Fruit fly (Drosophila melanogaster): ENCODE measurements around the gene twin.

Gene twin

dm6 chr3R:24233366-24234161 is 11.8 kb upstream of the twin start (continued):
- no peak for TF ChIP-seq Abd-B (GFP tag; optimal IDR thresholded peaks at IDR 0.05)
- TF ChIP-seq ab (GFP tag; optimal IDR thresholded peaks at IDR 0.05), result no peak
- no peak for TF ChIP-seq Dbx (GFP tag; IDR thresholded peaks at IDR 0.05)
- 0 out of 3 replicates have a peak, but pooled peaks have one; percentile 27 for TF ChIP-seq Opbp (GFP tag; IDR thresholded peaks at IDR 0.05; ENCODE audit: partially characterized antibody)
- no peak for TF ChIP-seq CG3163 (GFP tag; optimal IDR thresholded peaks at IDR 0.05)
- no peak for TF ChIP-seq CG4424 (GFP tag; optimal IDR thresholded peaks at IDR 0.05)
- no peak for TF ChIP-seq tup (GFP tag; optimal IDR thresholded peaks at IDR 0.05)
- TF ChIP-seq E2f1 (GFP tag; IDR thresholded peaks at IDR 0.05), result no peak
- TF ChIP-seq Dll (GFP tag; IDR thresholded peaks at IDR 0.05; ENCODE audit: partially characterized antibody), result 0 out of 4 replicates have a peak, but pooled peaks have one; percentile 11
- TF ChIP-seq gro (GFP tag; optimal IDR thresholded peaks at IDR 0.05), result no peak
- TF ChIP-seq ham (GFP tag; IDR thresholded peaks at IDR 0.05), result no peak
- no peak for TF ChIP-seq CG14014 (GFP tag; IDR thresholded peaks at IDR 0.05)
- TF ChIP-seq hb (GFP tag; IDR thresholded peaks at IDR 0.05; ENCODE audit: partially characterized antibody), result no peak
- TF ChIP-seq NC2α (GFP tag; optimal IDR thresholded peaks at IDR 0.05), result no peak
- no peak for TF ChIP-seq Hr3 (GFP tag; optimal IDR thresholded peaks at IDR 0.05)
- TF ChIP-seq p53 (GFP tag; optimal IDR thresholded peaks at IDR 0.05), result no peak
- TF ChIP-seq chif (GFP tag; optimal IDR thresholded peaks at IDR 0.05), result no peak
- no peak for TF ChIP-seq HmgD (GFP tag; optimal IDR thresholded peaks at IDR 0.05)
- TF ChIP-seq sqz (GFP tag; optimal IDR thresholded peaks at IDR 0.05), result no peak
- TF ChIP-seq Six4 (GFP tag; optimal IDR thresholded peaks at IDR 0.05), result no peak
- no peak for TF ChIP-seq CG4820 (GFP tag; optimal IDR thresholded peaks at IDR 0.05)
- no peak for TF ChIP-seq Stat92E (GFP tag; optimal IDR thresholded peaks at IDR 0.05)
- no peak for TF ChIP-seq CG4854 (GFP tag; optimal IDR thresholded peaks at IDR 0.05)
- TF ChIP-seq Atf-2 (GFP tag; optimal IDR thresholded peaks at IDR 0.05), result no peak
- no peak for TF ChIP-seq D19B (GFP tag; optimal IDR thresholded peaks at IDR 0.05)
- TF ChIP-seq phol (tag; optimal IDR thresholded peaks at IDR 0.05), result peak; percentile 53
- TF ChIP-seq sim (GFP tag; IDR thresholded peaks at IDR 0.05), result no peak
- TF ChIP-seq Poxn (GFP tag; IDR thresholded peaks at IDR 0.05), result no peak
- TF ChIP-seq ash1 (GFP tag; optimal IDR thresholded peaks at IDR 0.05), result no peak
- no peak for TF ChIP-seq Spps (tag; optimal IDR thresholded peaks at IDR 0.05)
- TF ChIP-seq mam (GFP tag; optimal IDR thresholded peaks at IDR 0.05), result no peak
- TF ChIP-seq Hmx (GFP tag; optimal IDR thresholded peaks at IDR 0.05), result no peak
- TF ChIP-seq CG7745 (tag; optimal IDR thresholded peaks at IDR 0.05), result no peak
- no peak for TF ChIP-seq cwo (GFP tag; optimal IDR thresholded peaks at IDR 0.05)
- no peak for TF ChIP-seq seq (GFP tag; IDR thresholded peaks at IDR 0.05)
- no peak for TF ChIP-seq scrt (GFP tag; optimal IDR thresholded peaks at IDR 0.05)
- no peak for TF ChIP-seq ind (GFP tag; optimal IDR thresholded peaks at IDR 0.05)
- no peak for TF ChIP-seq Xbp1 (GFP tag; optimal IDR thresholded peaks at IDR 0.05)
- TF ChIP-seq CG16815 (GFP tag; optimal IDR thresholded peaks at IDR 0.05), result no peak
- TF ChIP-seq CG6254 (GFP tag; optimal IDR thresholded peaks at IDR 0.05), result no peak
- no peak for TF ChIP-seq slbo (GFP tag; IDR thresholded peaks at IDR 0.05)
- TF ChIP-seq Nf-YC (tag; optimal IDR thresholded peaks at IDR 0.05), result no peak
- peak; percentile 47 for TF ChIP-seq psq (GFP tag; optimal IDR thresholded peaks at IDR 0.05)
- no peak for TF ChIP-seq CG18262 (tag; optimal IDR thresholded peaks at IDR 0.05)
- no peak for TF ChIP-seq fru (optimal IDR thresholded peaks at IDR 0.05)
- no peak for TF ChIP-seq NfI (GFP tag; optimal IDR thresholded peaks at IDR 0.05)
- no peak for TF ChIP-seq CG34224 (GFP tag; IDR thresholded peaks at IDR 0.05; ENCODE audit: partially characterized antibody)
- TF ChIP-seq CG11723 (GFP tag; optimal IDR thresholded peaks at IDR 0.05), result no peak
- TF ChIP-seq CG18476 (GFP tag; optimal IDR thresholded peaks at IDR 0.05), result no peak
- no peak for TF ChIP-seq CG33557 (GFP tag; optimal IDR thresholded peaks at IDR 0.05)
